Worm (Caenorhabditis elegans): ENCODE results near the gene cat-2.

Gene cat-2

DNA sequence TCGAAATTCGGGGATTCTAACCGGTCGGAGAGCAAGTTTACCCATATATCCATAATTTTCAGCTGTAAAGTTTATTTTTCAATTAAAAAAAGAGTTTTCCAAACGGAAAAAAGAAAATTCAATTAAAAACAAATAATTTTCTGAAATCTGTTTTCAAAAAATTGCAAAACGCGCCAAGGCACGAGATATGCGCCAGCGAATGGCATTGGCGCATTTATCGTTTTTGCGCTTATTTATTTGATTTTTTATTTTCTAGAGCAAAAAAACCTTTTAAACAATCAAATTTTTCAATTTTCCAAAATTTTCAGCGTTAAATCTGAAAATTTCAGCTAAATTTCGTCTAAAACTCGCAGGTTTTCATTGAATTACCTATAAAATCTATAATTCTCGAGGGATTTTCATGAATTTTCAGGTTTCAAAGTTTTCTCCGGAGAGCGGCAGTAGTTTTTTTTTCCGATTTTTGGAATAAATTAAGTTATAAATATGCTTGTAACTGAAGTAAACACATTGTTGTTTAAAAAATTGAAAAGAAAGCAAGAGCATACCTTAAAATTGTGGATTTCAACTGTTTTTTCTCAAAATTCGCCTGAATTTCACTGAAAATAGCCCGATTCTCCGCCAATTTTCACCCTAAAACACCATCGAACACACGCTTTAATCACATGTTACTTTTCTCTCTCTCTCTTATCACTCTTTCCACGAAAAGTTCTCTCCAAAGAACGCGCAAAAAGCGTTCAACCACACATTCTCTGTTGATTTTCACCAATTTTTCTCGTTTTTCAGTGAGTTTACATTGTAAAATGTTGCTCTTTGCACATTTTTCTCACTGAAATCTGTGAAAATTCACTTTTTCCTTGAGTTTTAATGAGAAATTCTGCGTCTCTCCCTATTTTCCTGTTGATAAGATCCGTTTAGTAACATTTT, 28.3 kb downstream of the cat-2 start, which contains the start of gene B0432.10 (continued):
- TF ChIP-seq egrh-3 (GFP tag; IDR thresholded peaks at IDR 0.05) (no peak), mxl-1 (tag; optimal IDR thresholded peaks at IDR 0.05) (no peak), egl-18 (GFP tag; IDR thresholded peaks at IDR 0.05) (no peak), let-607 (tag; optimal IDR thresholded peaks at IDR 0.05) (peak in 1 of 2 experiments; percentile 27), fkh-3 (tag; optimal IDR thresholded peaks at IDR 0.05) (no peak), madf-10 (tag; optimal IDR thresholded peaks at IDR 0.05) (no peak), ccch-3 (GFP tag; optimal IDR thresholded peaks at IDR 0.05) (no peak), dpl-1 (GFP tag; optimal IDR thresholded peaks at IDR 0.05) (peak; percentile 86), unc-62 (GFP tag; optimal IDR thresholded peaks at IDR 0.05) (no peak)

DNA sequence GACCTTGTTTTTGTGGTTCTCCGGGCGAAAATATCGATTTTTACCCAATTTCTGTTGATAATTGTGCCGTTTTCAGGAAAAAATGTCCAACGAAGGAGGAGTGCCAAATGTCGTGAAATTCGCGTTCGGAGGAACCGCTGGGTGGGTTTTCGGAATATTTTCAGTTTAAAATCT, 28.8 kb downstream of the cat-2 start, which contains the start of gene misc-1:
misc-1 (plus strand) TSS at position 75 of the 174 bp plus-strand sequence.
- TF ChIP-seq F55B11.4 (tag; optimal IDR thresholded peaks at IDR 0.05; ENCODE audit: borderline replicate concordance, insufficient read depth), result no peak
- no peak for TF ChIP-seq madf-6 (GFP tag; IDR thresholded peaks at IDR 0.05)
- no peak for TF ChIP-seq tbx-9 (tag; optimal IDR thresholded peaks at IDR 0.05; ENCODE audit: borderline replicate concordance)
- TF ChIP-seq repo-1 (tag; optimal IDR thresholded peaks at IDR 0.05), result no peak
- no peak for TF ChIP-seq hsf-1 (GFP tag; IDR thresholded peaks at IDR 0.05)
- TF ChIP-seq D2030.7 (GFP tag; IDR thresholded peaks at IDR 0.05), result no peak
- TF ChIP-seq lin-26 (GFP tag; IDR thresholded peaks at IDR 0.05), result no peak
- TF ChIP-seq zim-3 (tag; optimal IDR thresholded peaks at IDR 0.05), result no peak
- no peak for TF ChIP-seq F49E8.2 (tag; optimal IDR thresholded peaks at IDR 0.05; ENCODE audit: insufficient read depth)
- no peak for TF ChIP-seq ztf-26 (tag; optimal IDR thresholded peaks at IDR 0.05)
- TF ChIP-seq athp-1 (tag; optimal IDR thresholded peaks at IDR 0.05), result no peak
- no peak for TF ChIP-seq efl-1 (GFP tag; optimal IDR thresholded peaks at IDR 0.05)
- no peak for TF ChIP-seq C06A6.2 (GFP tag; conservative IDR thresholded peaks at IDR 0.05)

DNA sequence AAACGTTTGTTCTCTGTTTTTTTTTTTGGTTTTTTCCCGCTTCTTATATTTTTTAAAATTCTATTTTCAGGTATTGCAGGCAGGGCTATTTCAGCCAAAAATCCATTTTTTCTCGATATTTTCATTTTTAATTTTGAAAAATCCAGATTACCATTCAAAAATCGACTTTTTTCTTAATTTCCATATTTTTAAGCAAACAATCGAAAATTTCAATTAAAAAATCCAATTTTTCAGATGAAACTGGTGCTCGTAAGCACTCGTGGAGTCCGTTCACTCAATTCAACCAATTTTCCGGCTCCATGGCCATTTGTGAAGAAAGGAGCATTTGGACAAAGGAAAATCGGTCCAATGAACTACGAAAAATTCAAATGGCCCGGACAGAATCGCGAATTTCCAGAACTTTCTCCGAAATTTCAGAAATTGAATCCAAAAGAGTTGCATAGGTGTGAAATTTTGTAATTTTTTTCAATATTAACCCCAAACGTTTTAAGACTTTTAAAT, 31.1 kb downstream of the cat-2 start, which contains the start of gene mrpl-41:
mrpl-41 (plus strand) TSS at position 235 of the 501 bp plus-strand sequence.
- TF ChIP-seq ztf-25 (GFP tag; IDR thresholded peaks at IDR 0.05) (no peak), sea-2 (GFP tag; IDR thresholded peaks at IDR 0.05) (no peak), athp-1 (tag; optimal IDR thresholded peaks at IDR 0.05) (peak; percentile 11), F57C9.4 (tag; optimal IDR thresholded peaks at IDR 0.05) (peak; percentile 3), Y53G8AR.9 (GFP tag; conservative IDR thresholded peaks at IDR 0.05) (no peak), ztf-28 (GFP tag; IDR thresholded peaks at IDR 0.05) (no peak), gei-17 (GFP tag; optimal IDR thresholded peaks at IDR 0.05) (no peak), unc-130 (GFP tag; optimal IDR thresholded peaks at IDR 0.05) (no peak), attf-3 (GFP tag; conservative IDR thresholded peaks at IDR 0.05) (no peak), lin-35 (GFP tag; optimal IDR thresholded peaks at IDR 0.05) (peak in 1 of 3 experiments; percentile 21), ekl-4 (GFP tag; IDR thresholded peaks at IDR 0.05) (peak; percentile 53; the same call in 1 of the 2 replicates), somi-1 (GFP tag; optimal IDR thresholded peaks at IDR 0.05) (no peak), F52B5.7 (tag; optimal IDR thresholded peaks at IDR 0.05) (peak; percentile 43), B0336.3 (GFP tag; IDR thresholded peaks at IDR 0.05) (no peak), ccch-3 (GFP tag; optimal IDR thresholded peaks at IDR 0.05) (no peak), zim-3 (tag; optimal IDR thresholded peaks at IDR 0.05) (no peak), madf-10 (tag; optimal IDR thresholded peaks at IDR 0.05) (no peak), rcor-1 (GFP tag; IDR thresholded peaks at IDR 0.05) (no peak), hlh-26 (GFP tag; conservative IDR thresholded peaks at IDR 0.05) (no peak), tbp1 (GFP tag; optimal IDR thresholded peaks at IDR 0.05) (no peak), ztf-22 (GFP tag; optimal IDR thresholded peaks at IDR 0.05) (no peak), D2030.7 (GFP tag; IDR thresholded peaks at IDR 0.05) (no peak), let-526 (GFP tag; IDR thresholded peaks at IDR 0.05) (no peak), snpc-1.1 (tag; optimal IDR thresholded peaks at IDR 0.05; ENCODE audit: insufficient read depth) (no peak), nfyb-1 (GFP tag; IDR thresholded peaks at IDR 0.05) (no peak), nfya-2 (GFP tag; IDR thresholded peaks at IDR 0.05) (no peak), F10E7.11 (tag; optimal IDR thresholded peaks at IDR 0.05) (peak; percentile 38), ztf-26 (tag; optimal IDR thresholded peaks at IDR 0.05) (no peak), sptf-2 (GFP tag; optimal IDR thresholded peaks at IDR 0.05) (no peak)
